Worm (Caenorhabditis elegans): ENCODE data around the gene M01H9.2.

ce11 chrIV:4511259-4511890 is 48.3 kb upstream of the M01H9.2 start, which contains the start of the genes rfth-1 and ZK180.8:
- TF ChIP-seq unc-62 (GFP tag; optimal IDR thresholded peaks at IDR 0.05): no peak
- no peak for TF ChIP-seq elt-3 (tag; optimal IDR thresholded peaks at IDR 0.05)
- TF ChIP-seq pha-4 (tag; optimal IDR thresholded peaks at IDR 0.05): no peak
- TF ChIP-seq zip-8 (tag; optimal IDR thresholded peaks at IDR 0.05): no peak
- no peak for TF ChIP-seq sptf-1 (tag; optimal IDR thresholded peaks at IDR 0.05)
- TF ChIP-seq bed-3 (GFP tag; optimal IDR thresholded peaks at IDR 0.05): no peak
- TF ChIP-seq nhr-28 (tag; optimal IDR thresholded peaks at IDR 0.05): no peak
- TF ChIP-seq lin-13 (tag; optimal IDR thresholded peaks at IDR 0.05): no peak
- no peak for TF ChIP-seq nhr-237 (tag; optimal IDR thresholded peaks at IDR 0.05)
- no peak for TF ChIP-seq mep-1 (tag; optimal IDR thresholded peaks at IDR 0.05)
